Worm (Caenorhabditis elegans): ENCODE results near the gene clec-264.

The clec-264 gene

ce11 chrV:20847743-20848229 lies 2.7 kb downstream of the clec-264 start (continued):
- TF ChIP-seq xnd-1 (tag; optimal IDR thresholded peaks at IDR 0.05), result peak; percentile 8
- peak; percentile 50; the same call in 1 of the 2 replicates for TF ChIP-seq pbrm-1 (GFP tag; IDR thresholded peaks at IDR 0.05)
- TF ChIP-seq attf-3 (GFP tag; conservative IDR thresholded peaks at IDR 0.05), result no peak
- peak; percentile 78 for TF ChIP-seq zim-3 (tag; optimal IDR thresholded peaks at IDR 0.05)
- peak; percentile 1 for TF ChIP-seq fkh-3 (tag; optimal IDR thresholded peaks at IDR 0.05)
- peak; percentile 73 for TF ChIP-seq hsf-1 (GFP tag; IDR thresholded peaks at IDR 0.05)
- TF ChIP-seq zfh-2 (GFP tag; conservative IDR thresholded peaks at IDR 0.05), result no peak
- TF ChIP-seq Y56A3A.18 (GFP tag; IDR thresholded peaks at IDR 0.05), result no peak; the same call in 1 of the 2 replicates
- no peak for TF ChIP-seq lsy-27 (tag; optimal IDR thresholded peaks at IDR 0.05; ENCODE audit: borderline replicate concordance, insufficient read depth)
- TF ChIP-seq F52B5.7 (tag; optimal IDR thresholded peaks at IDR 0.05), result peak; percentile 53
- TF ChIP-seq die-1 (tag; optimal IDR thresholded peaks at IDR 0.05), result peak; percentile 38
- TF ChIP-seq lag-1 (GFP tag; IDR thresholded peaks at IDR 0.05), result no peak
- TF ChIP-seq lin-26 (GFP tag; IDR thresholded peaks at IDR 0.05), result peak; percentile 59; the same call in 1 of the 2 replicates
- 0 out of 2 replicates have a peak, but pooled peaks have one; percentile 39 for TF ChIP-seq Y79H2A.3 (GFP tag; conservative IDR thresholded peaks at IDR 0.05)
- TF ChIP-seq aptf-3 (GFP tag; IDR thresholded peaks at IDR 0.05), result no peak
- peak; percentile 84 for TF ChIP-seq Y53G8AR.9 (GFP tag; conservative IDR thresholded peaks at IDR 0.05)
- TF ChIP-seq rcor-1 (GFP tag; IDR thresholded peaks at IDR 0.05), result peak; percentile 20; the same call in 1 of the 2 replicates
- TF ChIP-seq tlf-1 (GFP tag; optimal IDR thresholded peaks at IDR 0.05), result peak; percentile 63
- TF ChIP-seq hrde-1 (tag; optimal IDR thresholded peaks at IDR 0.05; ENCODE audit: borderline replicate concordance), result no peak
- peak; percentile 62 for TF ChIP-seq tbx-9 (tag; optimal IDR thresholded peaks at IDR 0.05; ENCODE audit: borderline replicate concordance)
- TF ChIP-seq dpff-1 (tag; optimal IDR thresholded peaks at IDR 0.05), result peak; percentile 37
- TF ChIP-seq madf-10 (tag; optimal IDR thresholded peaks at IDR 0.05), result peak; percentile 20
- TF ChIP-seq F39B2.1 (GFP tag; IDR thresholded peaks at IDR 0.05), result no peak
- no peak for TF ChIP-seq snpc-1.1 (tag; optimal IDR thresholded peaks at IDR 0.05; ENCODE audit: insufficient read depth)
- TF ChIP-seq lin-40 (tag; optimal IDR thresholded peaks at IDR 0.05), result peak; percentile 14
- TF ChIP-seq F10E7.11 (tag; optimal IDR thresholded peaks at IDR 0.05), result peak; percentile 45
- no peak for TF ChIP-seq nhr-179 (tag; optimal IDR thresholded peaks at IDR 0.05)
- TF ChIP-seq D2030.7 (GFP tag; IDR thresholded peaks at IDR 0.05), result peak; percentile 55; the same call in 1 of the 2 replicates
- TF ChIP-seq ceh-58 (GFP tag; IDR thresholded peaks at IDR 0.05), result no peak
- TF ChIP-seq madf-8 (GFP tag; conservative IDR thresholded peaks at IDR 0.05), result no peak
- TF ChIP-seq ccch-3 (GFP tag; optimal IDR thresholded peaks at IDR 0.05), result no peak
- peak; percentile 50 for TF ChIP-seq F57C9.4 (tag; optimal IDR thresholded peaks at IDR 0.05)
- TF ChIP-seq ztf-18 (tag; optimal IDR thresholded peaks at IDR 0.05), result peak; percentile 46
- peak; percentile 37; the same call in 1 of the 2 replicates for TF ChIP-seq dox-1 (GFP tag; IDR thresholded peaks at IDR 0.05)
- TF ChIP-seq gei-17 (GFP tag; optimal IDR thresholded peaks at IDR 0.05), result peak; percentile 40
- peak; percentile 82 for TF ChIP-seq B0336.3 (GFP tag; IDR thresholded peaks at IDR 0.05)
- no peak for TF ChIP-seq egrh-3 (GFP tag; IDR thresholded peaks at IDR 0.05)
- TF ChIP-seq mcd-1 (GFP tag; IDR thresholded peaks at IDR 0.05), result peak; percentile 41; the same call in 1 of the 2 replicates
- peak; percentile 65; the same call in 1 of the 2 replicates for TF ChIP-seq madf-3 (GFP tag; IDR thresholded peaks at IDR 0.05)
- TF ChIP-seq F33H1.4 (GFP tag; IDR thresholded peaks at IDR 0.05), result no peak
